Fruit fly (Drosophila melanogaster): ENCODE results near the gene CG34377.

The CG34377 gene

dm6 chr3R:22368077-22368776, 44.3 kb upstream of the CG34377 start (continued):
- TF ChIP-seq H2.0 (GFP tag; IDR thresholded peaks at IDR 0.05) (no peak), sna (GFP tag; IDR thresholded peaks at IDR 0.05; ENCODE audit: partially characterized antibody) (peak; percentile 72), CG11696 (GFP tag; IDR thresholded peaks at IDR 0.05) (no peak), CG17361 (GFP tag; IDR thresholded peaks at IDR 0.05) (no peak), tna (GFP tag; IDR thresholded peaks at IDR 0.05; ENCODE audit: partially characterized antibody) (peak; percentile 65; the same call in 1 of the 2 replicates), Bteb2 (GFP tag; optimal IDR thresholded peaks at IDR 0.05) (no peak), Elba2 (GFP tag; optimal IDR thresholded peaks at IDR 0.05) (no peak), CG2199 (GFP tag; IDR thresholded peaks at IDR 0.05) (no peak), Usf (GFP tag; optimal IDR thresholded peaks at IDR 0.05) (no peak), CG10959 (GFP tag; IDR thresholded peaks at IDR 0.05) (no peak), CG34376 (GFP tag; optimal IDR thresholded peaks at IDR 0.05) (peak; percentile 54), Doc2 (GFP tag; IDR thresholded peaks at IDR 0.05) (0 out of 2 replicates have a peak, but pooled peaks have one; percentile 3), nerfin-1 (tag; optimal IDR thresholded peaks at IDR 0.05) (peak; percentile 60), ara (GFP tag; IDR thresholded peaks at IDR 0.05) (peak; percentile 10; the same call in 1 of the 2 replicates), oc (tag; optimal IDR thresholded peaks at IDR 0.05) (peak; percentile 72), MBD-R2 (GFP tag; IDR thresholded peaks at IDR 0.05) (0 out of 2 replicates have a peak, but pooled peaks have one; percentile 8), CG9876 (GFP tag; optimal IDR thresholded peaks at IDR 0.05) (no peak), dmrt11E (tag; optimal IDR thresholded peaks at IDR 0.05) (no peak), CG4282 (GFP tag; optimal IDR thresholded peaks at IDR 0.05) (no peak), CG7928 (GFP tag; optimal IDR thresholded peaks at IDR 0.05) (no peak), Taf1 (GFP tag; IDR thresholded peaks at IDR 0.05) (no peak), Nf-YC (tag; optimal IDR thresholded peaks at IDR 0.05) (peak; percentile 9), CG5953 (GFP tag; IDR thresholded peaks at IDR 0.05) (no peak), al (GFP tag; IDR thresholded peaks at IDR 0.05) (no peak), fru (optimal IDR thresholded peaks at IDR 0.05) (no peak), Dref (GFP tag; IDR thresholded peaks at IDR 0.05) (no peak), abd-A (tag; optimal IDR thresholded peaks at IDR 0.05) (peak; percentile 38), CG7987 (GFP tag; optimal IDR thresholded peaks at IDR 0.05) (peak; percentile 98), CG2116 (GFP tag; optimal IDR thresholded peaks at IDR 0.05) (no peak), Stat92E (GFP tag; optimal IDR thresholded peaks at IDR 0.05) (no peak), CG9437 (GFP tag; optimal IDR thresholded peaks at IDR 0.05) (no peak), danr (GFP tag; IDR thresholded peaks at IDR 0.05) (no peak), usp (GFP tag; optimal IDR thresholded peaks at IDR 0.05) (no peak), run (tag; optimal IDR thresholded peaks at IDR 0.05) (no peak), CG33557 (GFP tag; optimal IDR thresholded peaks at IDR 0.05) (no peak), CG13624 (GFP tag; optimal IDR thresholded peaks at IDR 0.05) (no peak), Dll (GFP tag; IDR thresholded peaks at IDR 0.05; ENCODE audit: partially characterized antibody) (peak; percentile 75), CG14710 (tag; optimal IDR thresholded peaks at IDR 0.05) (peak; percentile 25), grn (GFP tag; optimal IDR thresholded peaks at IDR 0.05) (peak; percentile 42), CG1529 (GFP tag; optimal IDR thresholded peaks at IDR 0.05) (no peak), Hey (tag; optimal IDR thresholded peaks at IDR 0.05) (no peak), ftz-f1 (GFP tag; optimal IDR thresholded peaks at IDR 0.05) (peak; percentile 99), CG4730 (GFP tag; IDR thresholded peaks at IDR 0.05) (0 out of 2 replicates have a peak, but pooled peaks have one; percentile 15), chinmo (GFP tag; IDR thresholded peaks at IDR 0.05; ENCODE audit: partially characterized antibody) (0 out of 4 replicates have a peak, but pooled peaks have one; percentile 42), zen2 (GFP tag; IDR thresholded peaks at IDR 0.05; ENCODE audit: partially characterized antibody) (0 out of 3 replicates have a peak, but pooled peaks have one; percentile 42), sim (GFP tag; IDR thresholded peaks at IDR 0.05) (no peak), bigmax (GFP tag; optimal IDR thresholded peaks at IDR 0.05) (no peak), CG12299 (tag; optimal IDR thresholded peaks at IDR 0.05) (no peak), CG10321 (GFP tag; IDR thresholded peaks at IDR 0.05) (peak; percentile 93), NFAT (GFP tag; IDR thresholded peaks at IDR 0.05) (peak; percentile 24; the same call in 1 of the 2 replicates)
